Fruit fly (Drosophila melanogaster) whole organism, embryonic: ENCODE data around the gene CG7304.

Experiments
- Adf1 ChIP-seq: fragments of 200-800 bp; sonication (Bioruptor generic); IDR thresholded peaks from 2 replicates; pipeline ENCODE4 v1.3.6; 2022; ENCODE audit warnings: missing biosample characterization, missing genetic modification characterization
- CG11504 ChIP-seq: fragments of 200-800 bp; sonication (Bioruptor generic); optimal IDR thresholded peaks from 3 replicates; lab custom pipeline; 2019; ENCODE audit warnings: missing biosample characterization, mild to moderate bottlenecking, missing genetic modification characterization, moderate library complexity
- CG12219 ChIP-seq: fragments of 200-800 bp; sonication (Bioruptor generic); optimal IDR thresholded peaks from 3 replicates; lab custom pipeline; 2018; ENCODE audit warnings: missing biosample characterization, mild to moderate bottlenecking, missing genetic modification characterization
- CG13424 ChIP-seq: fragments of 200-800 bp; sonication (Bioruptor generic); optimal IDR thresholded peaks from 2 replicates; lab custom pipeline; 2019; ENCODE audit warnings: missing biosample characterization, mild to moderate bottlenecking, missing genetic modification characterization, moderate library complexity
- CG13894 ChIP-seq: fragments of 200-800 bp; sonication (Bioruptor generic); optimal IDR thresholded peaks from 3 replicates; lab custom pipeline; 2018; ENCODE audit warnings: missing biosample characterization, mild to moderate bottlenecking, missing genetic modification characterization, moderate library complexity
- CG15269 ChIP-seq: fragments of 200-800 bp; sonication (Bioruptor generic); optimal IDR thresholded peaks from 2 replicates; lab custom pipeline; 2018; ENCODE audit warnings: missing biosample characterization, mild to moderate bottlenecking, missing genetic modification characterization, moderate library complexity
- CG1603 ChIP-seq: fragments of 200-800 bp; sonication (Bioruptor generic); optimal IDR thresholded peaks from 2 replicates; lab custom pipeline; 2019; ENCODE audit warnings: missing biosample characterization, mild to moderate bottlenecking, missing genetic modification characterization, moderate library complexity
- CG17359 ChIP-seq: fragments of 200-800 bp; sonication (Bioruptor generic); optimal IDR thresholded peaks from 3 replicates; lab custom pipeline; 2018; ENCODE audit warnings: missing biosample characterization, mild to moderate bottlenecking, missing genetic modification characterization, moderate library complexity
- CG17361 ChIP-seq: fragments of 200-800 bp; sonication (Bioruptor generic); IDR thresholded peaks from 3 replicates; pipeline ENCODE4 v1.3.6; 2022; ENCODE audit warnings: missing biosample characterization, missing genetic modification characterization
- CG18599 ChIP-seq: fragments of 200-800 bp; sonication (Bioruptor generic); optimal IDR thresholded peaks from 3 replicates; lab custom pipeline; 2017; ENCODE audit warnings: missing biosample characterization, missing genetic modification characterization, mild to moderate bottlenecking, moderate library complexity, missing genetic modification reagents
- CG2120 ChIP-seq: fragments of 200-800 bp; sonication (Bioruptor generic); optimal IDR thresholded peaks from 3 replicates; lab custom pipeline; 2016; ENCODE audit warnings: missing biosample characterization, missing genetic modification characterization
- CG2678 ChIP-seq: fragments of 200-800 bp; sonication (Bioruptor generic); optimal IDR thresholded peaks from 3 replicates; lab custom pipeline; 2019; ENCODE audit warnings: missing biosample characterization, mild to moderate bottlenecking, missing genetic modification characterization, moderate library complexity
- CG33557 ChIP-seq: fragments of 200-800 bp; sonication (Bioruptor generic); optimal IDR thresholded peaks from 2 replicates; lab custom pipeline; 2019; ENCODE audit warnings: missing biosample characterization, mild to moderate bottlenecking, missing genetic modification characterization, moderate library complexity
- CG34376 ChIP-seq: fragments of 200-800 bp; sonication (Bioruptor generic); optimal IDR thresholded peaks from 2 replicates; lab custom pipeline; 2018; ENCODE audit warnings: missing biosample characterization, mild to moderate bottlenecking, missing genetic modification characterization
- CG42726 ChIP-seq: fragments of 200-800 bp; sonication (Bioruptor generic); IDR thresholded peaks from 2 replicates; pipeline ENCODE4 v1.3.6; 2022; ENCODE audit warnings: missing biosample characterization, missing genetic modification characterization; ENCODE audit not compliant: partially characterized antibody
- CG4820 ChIP-seq: fragments of 200-800 bp; sonication (Bioruptor generic); optimal IDR thresholded peaks from 3 replicates; lab custom pipeline; 2016; ENCODE audit warnings: missing biosample characterization, missing genetic modification characterization
- CG7556 ChIP-seq: fragments of 200-800 bp; sonication (Bioruptor generic); optimal IDR thresholded peaks from 2 replicates; lab custom pipeline; 2017; ENCODE audit warnings: missing biosample characterization, mild to moderate bottlenecking, missing genetic modification characterization
- CG7839 ChIP-seq: fragments of 200-800 bp; sonication (Bioruptor generic); optimal IDR thresholded peaks from 3 replicates; lab custom pipeline; 2018; ENCODE audit warnings: missing biosample characterization, mild to moderate bottlenecking, missing genetic modification characterization, moderate library complexity
- CG8281 ChIP-seq: fragments of 200-800 bp; sonication (Bioruptor generic); optimal IDR thresholded peaks from 2 replicates; lab custom pipeline; 2018; ENCODE audit warnings: missing biosample characterization, mild to moderate bottlenecking, missing genetic modification characterization, moderate library complexity
- CG8924 ChIP-seq: fragments of 200-800 bp; optimal IDR thresholded peaks from 3 replicates; lab custom pipeline; 2019; ENCODE audit warnings: missing biosample characterization, mild to moderate bottlenecking, missing genetic modification characterization, moderate library complexity
- CG9437 ChIP-seq: fragments of 200-800 bp; sonication (Bioruptor generic); optimal IDR thresholded peaks from 2 replicates; lab custom pipeline; 2018; ENCODE audit warnings: missing biosample characterization, mild to moderate bottlenecking, missing genetic modification characterization
- CoRest ChIP-seq: fragments of 200-800 bp; sonication (Bioruptor generic); optimal IDR thresholded peaks from 3 replicates; lab custom pipeline; 2018; ENCODE audit warnings: missing biosample characterization, mild to moderate bottlenecking, missing genetic modification characterization, moderate library complexity
- Deaf1 ChIP-seq: fragments of 200-800 bp; optimal IDR thresholded peaks from 3 replicates; lab custom pipeline; 2019; ENCODE audit warnings: missing biosample characterization, mild to moderate bottlenecking, missing genetic modification characterization, moderate library complexity
- Fer2 ChIP-seq: fragments of 200-800 bp; sonication (Bioruptor generic); optimal IDR thresholded peaks from 2 replicates; lab custom pipeline; 2018; ENCODE audit warnings: missing biosample characterization, mild to moderate bottlenecking, missing genetic modification characterization, moderate library complexity
- Hr51 ChIP-seq, 2 experiments: fragments of 200-800 bp; sonication (Bioruptor generic); optimal IDR thresholded peaks; 2 replicates in 1 of 2; 3 replicates in 1 of 2; lab custom pipeline; 2016 to 2018; ENCODE audit warnings: missing biosample characterization in 2 of 2, missing genetic modification characterization in 2 of 2, mild to moderate bottlenecking in 1 of 2, moderate library complexity in 1 of 2
- Med ChIP-seq: fragments of 200-800 bp; sonication (Bioruptor generic); peaks from one replicate; lab custom pipeline; 2016; ENCODE audit warnings: missing biosample characterization, missing genetic modification characterization, mild to moderate bottlenecking, inconsistent platforms, moderate library complexity
- Nf-YC ChIP-seq: fragments of 200-800 bp; optimal IDR thresholded peaks from 3 replicates; lab custom pipeline; 2019; ENCODE audit warnings: missing biosample characterization, mild to moderate bottlenecking, missing genetic modification characterization, moderate library complexity
- Ravus ChIP-seq: fragments of 200-800 bp; sonication (Bioruptor generic); IDR thresholded peaks from 2 replicates; pipeline ENCODE4 v1.3.6; 2022; ENCODE audit warnings: missing biosample characterization, missing genetic modification characterization
- Sry-δ ChIP-seq: fragments of 200-800 bp; sonication (Bioruptor generic); optimal IDR thresholded peaks from 2 replicates; lab custom pipeline; 2016; ENCODE audit warnings: missing biosample characterization, missing genetic modification characterization
- aop ChIP-seq: fragments of 200-800 bp; sonication (Bioruptor generic); IDR thresholded peaks from 2 replicates; pipeline ENCODE4 v1.3.6; 2022; ENCODE audit warnings: missing biosample characterization, missing genetic modification characterization
- ara ChIP-seq: fragments of 200-800 bp; sonication (Bioruptor generic); IDR thresholded peaks from 2 replicates; pipeline ENCODE4 v1.3.6; 2022; ENCODE audit warnings: missing biosample characterization, missing genetic modification characterization
- bsh ChIP-seq, 2 experiments: fragments of 200-800 bp; sonication (Bioruptor generic); optimal IDR thresholded peaks; 2 replicates each; lab custom pipeline; 2017 to 2018; ENCODE audit warnings: mild to moderate bottlenecking in 2 of 2, missing biosample characterization in 2 of 2, missing genetic modification characterization in 2 of 2, moderate library complexity in 1 of 2
- chinmo ChIP-seq: fragments of 200-800 bp; sonication (Bioruptor generic); IDR thresholded peaks from 4 replicates; pipeline ENCODE4 v1.3.6; 2022; ENCODE audit warnings: missing biosample characterization, missing genetic modification characterization; ENCODE audit not compliant: partially characterized antibody
- cwo ChIP-seq: fragments of 200-800 bp; sonication (Bioruptor generic); optimal IDR thresholded peaks from 3 replicates; lab custom pipeline; 2017; ENCODE audit warnings: missing biosample characterization, missing genetic modification characterization, mild to moderate bottlenecking, moderate library complexity, missing genetic modification reagents
- dm ChIP-seq: fragments of 200-800 bp; sonication (Bioruptor generic); optimal IDR thresholded peaks from 3 replicates; lab custom pipeline; 2016; ENCODE audit warnings: missing biosample characterization, missing genetic modification characterization
- gem ChIP-seq: fragments of 200-800 bp; sonication (Bioruptor generic); optimal IDR thresholded peaks from 2 replicates; lab custom pipeline; 2019; ENCODE audit warnings: missing biosample characterization, mild to moderate bottlenecking, missing genetic modification characterization, moderate library complexity
- grau ChIP-seq: fragments of 200-800 bp; optimal IDR thresholded peaks from 3 replicates; lab custom pipeline; 2019; ENCODE audit warnings: missing biosample characterization, mild to moderate bottlenecking, missing genetic modification characterization, moderate library complexity
- pita ChIP-seq: fragments of 200-800 bp; sonication (Bioruptor generic); optimal IDR thresholded peaks from 2 replicates; lab custom pipeline; 2017; ENCODE audit warnings: missing biosample characterization, mild to moderate bottlenecking, missing genetic modification characterization
- sc ChIP-seq, 3 experiments: fragments of >200 bp in 2 of 3; fragments of 200-800 bp in 1 of 3; sonication (Bioruptor generic) in 1 of 3; optimal IDR thresholded peaks; 2 replicates in 2 of 3; 3 replicates in 1 of 3; lab custom pipeline; 2017; ENCODE audit warnings: mild to moderate bottlenecking in 1 of 3, missing biosample characterization in 1 of 3, missing genetic modification characterization in 1 of 3, missing genetic modification reagents in 1 of 3
- sens-2 ChIP-seq: fragments of 200-800 bp; sonication (Bioruptor generic); IDR thresholded peaks from 2 replicates; pipeline ENCODE4 v1.3.6; 2022; ENCODE audit warnings: missing biosample characterization, missing genetic modification characterization
- sim ChIP-seq: fragments of 200-800 bp; sonication (Bioruptor generic); IDR thresholded peaks from 2 replicates; pipeline ENCODE4 v1.3.6; 2022; ENCODE audit warnings: missing biosample characterization, missing genetic modification characterization
- stc ChIP-seq: fragments of 200-800 bp; sonication (Bioruptor generic); IDR thresholded peaks from 2 replicates; pipeline ENCODE4 v1.3.6; 2022; ENCODE audit warnings: missing biosample characterization, missing genetic modification characterization
- sug ChIP-seq: fragments of 200-800 bp; optimal IDR thresholded peaks from 2 replicates; lab custom pipeline; 2019; ENCODE audit warnings: missing biosample characterization, mild to moderate bottlenecking, missing genetic modification characterization, moderate library complexity
- tio ChIP-seq: fragments of 200-800 bp; sonication (Bioruptor generic); optimal IDR thresholded peaks from 2 replicates; lab custom pipeline; 2017; ENCODE audit warnings: missing biosample characterization, missing genetic modification characterization, inconsistent platforms
- tx ChIP-seq: fragments of 200-800 bp; sonication (Bioruptor generic); optimal IDR thresholded peaks from 2 replicates; lab custom pipeline; 2016; ENCODE audit warnings: missing biosample characterization, missing genetic modification characterization
- vnd ChIP-seq: fragments of 200-800 bp; sonication (Bioruptor generic); IDR thresholded peaks from 3 replicates; pipeline ENCODE4 v1.3.6; 2022; ENCODE audit warnings: missing biosample characterization, missing genetic modification characterization; ENCODE audit not compliant: partially characterized antibody
- zen ChIP-seq: fragments of 200-800 bp; sonication (Bioruptor generic); optimal IDR thresholded peaks from 3 replicates; lab custom pipeline; 2018; ENCODE audit warnings: missing biosample characterization, mild to moderate bottlenecking, missing genetic modification characterization, moderate library complexity

The CG7304 gene

dm6 chr3L:15634368-15635075 lies 45.0 kb upstream of the CG7304 start:
- TF ChIP-seq CG13894 (peak; percentile 32), CG17361 (GFP tag; lab: Robert Waterston, UW) (0 out of 3 replicates have a peak, but pooled peaks have one; percentile 40), aop (GFP tag; lab: Robert Waterston, UW) (no peak), Adf1 (GFP tag; lab: Robert Waterston, UW) (peak; percentile 21; the same call in 1 of the 2 replicates), CG8281 (peak; percentile 99), CG2678 (tag; lab: Kevin White, UChicago) (peak; percentile 57), zen (tag; lab: Kevin White, UChicago) (no peak), CG7556 (peak; percentile 21), CG18599 (peak; percentile 4), stc (no peak), grau (tag; lab: Kevin White, UChicago) (peak; percentile 34), CG13424 (tag; lab: Kevin White, UChicago) (peak; percentile 1), pita (GFP tag; lab: Kevin White, UChicago) (no peak), CG8924 (tag; lab: Kevin White, UChicago) (peak; percentile 11), Ravus (GFP tag; lab: Robert Waterston, UW) (no peak), CG15269 (tag; lab: Kevin White, UChicago) (peak; percentile 13), Med (peak; percentile 17), Hr51 (GFP tag; optimal IDR thresholded peaks at IDR 0.05; lab: Kevin White, UChicago) (peak in 1 of 2 experiments; percentile 29), CG11504 (peak; percentile 46), CG17359 (tag; lab: Kevin White, UChicago) (no peak), CG7839 (tag; lab: Kevin White, UChicago) (peak; percentile 15), cwo (GFP tag; lab: Kevin White, UChicago) (peak; percentile 31), gem (tag; lab: Kevin White, UChicago) (peak; percentile 50), sug (tag; lab: Kevin White, UChicago) (peak; percentile 10), tx (GFP tag; lab: Kevin White, UChicago) (no peak), CG34376 (GFP tag; lab: Kevin White, UChicago) (peak; percentile 31), CoRest (tag; lab: Kevin White, UChicago) (peak; percentile 2), Nf-YC (tag; lab: Kevin White, UChicago) (peak; percentile 17), chinmo (GFP tag; lab: Robert Waterston, UW) (0 out of 4 replicates have a peak, but pooled peaks have one; percentile 26), sens-2 (0 out of 2 replicates have a peak, but pooled peaks have one; percentile 21)
- TF ChIP-seq, all 482 proteins: peak for 23

dm6 chr3L:15636359-15636758 lies 43.2 kb upstream of the CG7304 start:
- no peak for TF ChIP-seq CG42726 (GFP tag; lab: Robert Waterston, UW)
- no peak for TF ChIP-seq tio (GFP tag; lab: Kevin White, UChicago)
- peak in 1 of 2 experiments; percentile 15 for TF ChIP-seq bsh (GFP tag; optimal IDR thresholded peaks at IDR 0.05; lab: Kevin White, UChicago)
- no peak for TF ChIP-seq sc (optimal IDR thresholded peaks at IDR 0.05; lab: Kevin White, UChicago)
- peak; percentile 28 for TF ChIP-seq sc (GFP tag; optimal IDR thresholded peaks at IDR 0.05; lab: Kevin White, UChicago)
- TF ChIP-seq CG4820 (GFP tag; lab: Kevin White, UChicago), result no peak
- peak; percentile 20 for TF ChIP-seq CG1603 (tag; lab: Kevin White, UChicago)
- no peak for TF ChIP-seq dm (GFP tag; lab: Kevin White, UChicago)
- peak; percentile 50; the same call in 1 of the 2 replicates for TF ChIP-seq ara (GFP tag; lab: Robert Waterston, UW)
- no peak for TF ChIP-seq CG12219 (GFP tag; lab: Kevin White, UChicago)
- peak; percentile 65; the same call in 2 of the 4 replicates for TF ChIP-seq chinmo (GFP tag; lab: Robert Waterston, UW)
- peak; percentile 58; the same call in 2 of the 3 replicates for TF ChIP-seq vnd (GFP tag; lab: Robert Waterston, UW)
- no peak for TF ChIP-seq CG9437
- TF ChIP-seq Sry-δ (GFP tag; lab: Kevin White, UChicago), result no peak
- TF ChIP-seq CG2120 (GFP tag; lab: Kevin White, UChicago), result no peak
- TF ChIP-seq cwo (GFP tag; lab: Kevin White, UChicago), result peak; percentile 30
- TF ChIP-seq sim (GFP tag; lab: Robert Waterston, UW), result 0 out of 2 replicates have a peak, but pooled peaks have one; percentile 10
- TF ChIP-seq Fer2 (tag; lab: Kevin White, UChicago), result no peak
- peak; percentile 2 for TF ChIP-seq CG33557 (GFP tag; lab: Kevin White, UChicago)
- TF ChIP-seq Deaf1 (tag; lab: Kevin White, UChicago), result no peak
